Worm (Caenorhabditis elegans) whole organism, early embryonic: Measurements from ENCODE around the gene C09G5.13.

Experiments
- B0310.2 ChIP-seq: sonication (generic microtip); optimal IDR thresholded peaks from 2 replicates; lab custom pipeline; 2016; ENCODE audit warnings: mild to moderate bottlenecking, missing genetic modification characterization, missing compliant biosample characterization
- F13C5.2 ChIP-seq: sonication (generic microtip); optimal IDR thresholded peaks from 2 replicates; lab custom pipeline; 2017; ENCODE audit warnings: mild to moderate bottlenecking, missing genetic modification characterization, inconsistent platforms, missing compliant biosample characterization
- aly-1 ChIP-seq: sonication (generic microtip); optimal IDR thresholded peaks from 2 replicates; lab custom pipeline; 2016; ENCODE audit warnings: missing genetic modification characterization, missing compliant biosample characterization
- ama-1 ChIP-seq: fragments of 150-350 bp; optimal IDR thresholded peaks from 2 replicates; lab custom pipeline; 2014
- ceh-13 ChIP-seq: fragments of 200-800 bp; sonication (Bioruptor generic); optimal IDR thresholded peaks from 2 replicates; lab custom pipeline; 2018; ENCODE audit warnings: mild to moderate bottlenecking, missing genetic modification characterization, missing compliant biosample characterization
- ceh-36 ChIP-seq: sonication (generic microtip); optimal IDR thresholded peaks from 2 replicates; lab custom pipeline; 2016; ENCODE audit warnings: missing genetic modification characterization, inconsistent platforms, missing compliant biosample characterization
- ets-7 ChIP-seq: sonication (generic microtip); optimal IDR thresholded peaks from 2 replicates; lab custom pipeline; 2016; ENCODE audit warnings: missing genotype, missing genetic modification characterization, missing compliant biosample characterization
- flt-1 ChIP-seq: fragments of 200-800 bp; sonication (Bioruptor generic); IDR thresholded peaks from 2 replicates; pipeline ENCODE4 v1.3.6; 2022; ENCODE audit warnings: missing genetic modification characterization, missing compliant biosample characterization
- hmbx-1 ChIP-seq: sonication (generic microtip); optimal IDR thresholded peaks from 2 replicates; lab custom pipeline; 2016; ENCODE audit warnings: mild to moderate bottlenecking, missing genetic modification characterization, missing compliant biosample characterization
- hmg-4 ChIP-seq: fragments of 200-800 bp; sonication (Bioruptor generic); optimal IDR thresholded peaks from 2 replicates; lab custom pipeline; 2018; ENCODE audit warnings: mild to moderate bottlenecking, missing genetic modification characterization, missing compliant biosample characterization
- hnd-1 ChIP-seq: sonication (generic microtip); optimal IDR thresholded peaks from 2 replicates; lab custom pipeline; 2016; ENCODE audit warnings: missing genetic modification characterization, missing compliant biosample characterization
- pes-1 ChIP-seq: fragments of 200-800 bp; sonication (Bioruptor generic); IDR thresholded peaks from 2 replicates; pipeline ENCODE4 v1.3.6; 2022; ENCODE audit warnings: missing genetic modification reagents, missing genetic modification characterization, missing compliant biosample characterization
- scrt-1 ChIP-seq: fragments of 200-800 bp; sonication (Bioruptor generic); IDR thresholded peaks from 2 replicates; pipeline ENCODE4 v1.3.6; 2022; ENCODE audit warnings: missing genetic modification characterization, missing compliant biosample characterization
- sea-1 ChIP-seq: fragments of 200-800 bp; sonication (Bioruptor generic); conservative IDR thresholded peaks from 2 replicates; pipeline ENCODE4 v1.3.6; 2022; ENCODE audit warnings: missing genetic modification characterization, missing compliant biosample characterization
- tbx-11 ChIP-seq: fragments of 200-800 bp; sonication (Bioruptor generic); IDR thresholded peaks from 2 replicates; pipeline ENCODE4 v1.3.6; 2022; ENCODE audit warnings: missing genetic modification characterization, missing compliant biosample characterization
- tbx-37 ChIP-seq: fragments of 200-800 bp; sonication (Bioruptor generic); conservative IDR thresholded peaks from 2 replicates; pipeline ENCODE4 v1.3.6; 2022; ENCODE audit warnings: missing genetic modification reagents, missing genetic modification characterization, missing compliant biosample characterization
- tra-4 ChIP-seq: sonication (generic microtip); optimal IDR thresholded peaks from 2 replicates; lab custom pipeline; 2017; ENCODE audit warnings: missing genetic modification characterization, missing compliant biosample characterization

Gene C09G5.13

ce11 chrII:10766773-10767172 is 49.5 kb downstream of the C09G5.13 start:
- no peak for TF ChIP-seq B0310.2
- no peak for TF ChIP-seq tra-4 (tag; lab: Kevin White, UChicago)
- TF ChIP-seq sea-1: no peak
- no peak for TF ChIP-seq scrt-1 (GFP tag; lab: Robert Waterston, UW)
- no peak for TF ChIP-seq pes-1 (GFP tag; lab: Robert Waterston, UW)
- TF ChIP-seq flt-1 (GFP tag; lab: Robert Waterston, UW): no peak

DNA sequence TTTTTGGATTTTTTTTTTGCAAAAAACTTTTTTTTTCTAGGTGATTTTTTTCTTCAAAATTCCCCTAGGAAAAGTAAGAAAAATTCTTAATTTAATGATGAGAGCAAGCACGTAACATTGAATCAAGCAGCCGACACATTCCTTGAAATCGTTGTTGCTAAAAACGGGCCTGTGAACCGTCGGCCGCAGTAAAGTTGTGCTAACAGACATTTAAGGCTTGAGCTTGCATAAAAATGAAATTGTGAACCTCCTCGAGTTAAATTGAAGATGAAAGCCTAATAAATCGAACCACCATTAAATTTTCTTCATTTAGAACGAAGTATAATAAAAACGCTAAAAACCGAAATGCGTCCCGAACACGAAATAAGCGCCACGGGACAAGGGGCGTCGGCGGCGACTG is 50.8 kb downstream of the C09G5.13 start:
- TF ChIP-seq tbx-37 (GFP tag; lab: Robert Waterston, UW): no peak
- TF ChIP-seq ama-1 (lab: Kevin White, UChicago): no peak
- TF ChIP-seq sea-1: no peak
- TF ChIP-seq pes-1 (GFP tag; lab: Robert Waterston, UW): no peak
- TF ChIP-seq hnd-1 (tag; lab: Kevin White, UChicago): no peak
- no peak for TF ChIP-seq B0310.2
- TF ChIP-seq aly-1 (tag; lab: Kevin White, UChicago): no peak
- TF ChIP-seq tbx-11 (GFP tag; lab: Robert Waterston, UW): no peak
- TF ChIP-seq scrt-1 (GFP tag; lab: Robert Waterston, UW): no peak
- TF ChIP-seq ceh-36 (tag; lab: Kevin White, UChicago): no peak
- TF ChIP-seq ets-7 (tag; lab: Kevin White, UChicago): no peak
- TF ChIP-seq hmbx-1 (tag; lab: Kevin White, UChicago): no peak
- no peak for TF ChIP-seq flt-1 (GFP tag; lab: Robert Waterston, UW)
- TF ChIP-seq F13C5.2 (tag; lab: Kevin White, UChicago): no peak
- no peak for TF ChIP-seq ceh-13 (GFP tag; lab: Kevin White, UChicago)
- no peak for TF ChIP-seq tra-4 (tag; lab: Kevin White, UChicago)
- no peak for TF ChIP-seq hmg-4 (GFP tag; lab: Kevin White, UChicago)
